Worm (Caenorhabditis elegans) whole organism, early embryonic: ENCODE measurements around the gene hda-4.

ENCODE experiments used
- B0310.2 ChIP-seq: sonication (generic microtip); optimal IDR thresholded peaks from 2 replicates; lab custom pipeline; 2016; ENCODE audit warnings: mild to moderate bottlenecking, missing genetic modification characterization, missing compliant biosample characterization
- F13C5.2 ChIP-seq: sonication (generic microtip); optimal IDR thresholded peaks from 2 replicates; lab custom pipeline; 2017; ENCODE audit warnings: mild to moderate bottlenecking, missing genetic modification characterization, inconsistent platforms, missing compliant biosample characterization
- aly-1 ChIP-seq: sonication (generic microtip); optimal IDR thresholded peaks from 2 replicates; lab custom pipeline; 2016; ENCODE audit warnings: missing genetic modification characterization, missing compliant biosample characterization
- ama-1 ChIP-seq: fragments of 150-350 bp; optimal IDR thresholded peaks from 2 replicates; lab custom pipeline; 2014
- ceh-36 ChIP-seq: sonication (generic microtip); optimal IDR thresholded peaks from 2 replicates; lab custom pipeline; 2016; ENCODE audit warnings: missing genetic modification characterization, inconsistent platforms, missing compliant biosample characterization
- ets-7 ChIP-seq: sonication (generic microtip); optimal IDR thresholded peaks from 2 replicates; lab custom pipeline; 2016; ENCODE audit warnings: missing genotype, missing genetic modification characterization, missing compliant biosample characterization
- flt-1 ChIP-seq: fragments of 200-800 bp; sonication (Bioruptor generic); IDR thresholded peaks from 2 replicates; pipeline ENCODE4 v1.3.6; 2022; ENCODE audit warnings: missing genetic modification characterization, missing compliant biosample characterization
- hmg-4 ChIP-seq: fragments of 200-800 bp; sonication (Bioruptor generic); optimal IDR thresholded peaks from 2 replicates; lab custom pipeline; 2018; ENCODE audit warnings: mild to moderate bottlenecking, missing genetic modification characterization, missing compliant biosample characterization
- hnd-1 ChIP-seq: sonication (generic microtip); optimal IDR thresholded peaks from 2 replicates; lab custom pipeline; 2016; ENCODE audit warnings: missing genetic modification characterization, missing compliant biosample characterization
- pes-1 ChIP-seq: fragments of 200-800 bp; sonication (Bioruptor generic); IDR thresholded peaks from 2 replicates; pipeline ENCODE4 v1.3.6; 2022; ENCODE audit warnings: missing genetic modification reagents, missing genetic modification characterization, missing compliant biosample characterization
- scrt-1 ChIP-seq: fragments of 200-800 bp; sonication (Bioruptor generic); IDR thresholded peaks from 2 replicates; pipeline ENCODE4 v1.3.6; 2022; ENCODE audit warnings: missing genetic modification characterization, missing compliant biosample characterization
- sea-1 ChIP-seq: fragments of 200-800 bp; sonication (Bioruptor generic); conservative IDR thresholded peaks from 2 replicates; pipeline ENCODE4 v1.3.6; 2022; ENCODE audit warnings: missing genetic modification characterization, missing compliant biosample characterization
- tbx-11 ChIP-seq: fragments of 200-800 bp; sonication (Bioruptor generic); IDR thresholded peaks from 2 replicates; pipeline ENCODE4 v1.3.6; 2022; ENCODE audit warnings: missing genetic modification characterization, missing compliant biosample characterization
- tbx-37 ChIP-seq: fragments of 200-800 bp; sonication (Bioruptor generic); conservative IDR thresholded peaks from 2 replicates; pipeline ENCODE4 v1.3.6; 2022; ENCODE audit warnings: missing genetic modification reagents, missing genetic modification characterization, missing compliant biosample characterization
- tra-4 ChIP-seq: sonication (generic microtip); optimal IDR thresholded peaks from 2 replicates; lab custom pipeline; 2017; ENCODE audit warnings: missing genetic modification characterization, missing compliant biosample characterization

Gene hda-4

ce11 chrX:16792700-16793176 is 63.4 kb downstream of the hda-4 start, which contains the start of gene got-1.2:
Gene got-1.2, minus strand, starts transcription at chrX:16793126.
- TF ChIP-seq F13C5.2: no peak
- no peak for TF ChIP-seq flt-1 (GFP tag; lab: Robert Waterston, UW)
- no peak for TF ChIP-seq ama-1 (lab: Kevin White, UChicago)
- no peak for TF ChIP-seq tbx-37 (GFP tag; lab: Robert Waterston, UW)
- TF ChIP-seq ceh-36: no peak
- TF ChIP-seq tra-4 (tag; lab: Kevin White, UChicago): no peak
- TF ChIP-seq tbx-11: no peak
- TF ChIP-seq hmg-4: no peak
- TF ChIP-seq B0310.2 (tag; lab: Kevin White, UChicago): no peak
- no peak for TF ChIP-seq pes-1 (GFP tag; lab: Robert Waterston, UW)
- TF ChIP-seq scrt-1 (GFP tag; lab: Robert Waterston, UW): no peak
- no peak for TF ChIP-seq sea-1 (GFP tag; lab: Robert Waterston, UW)
- TF ChIP-seq hnd-1: no peak
- no peak for TF ChIP-seq aly-1 (tag; lab: Kevin White, UChicago)

ce11 chrX:16793470-16793869 is 64.1 kb downstream of the hda-4 start:
- TF ChIP-seq B0310.2 (tag; lab: Kevin White, UChicago) (no peak), tbx-37 (GFP tag; lab: Robert Waterston, UW) (no peak), sea-1 (GFP tag; lab: Robert Waterston, UW) (no peak), tra-4 (tag; lab: Kevin White, UChicago) (no peak), ets-7 (tag; lab: Kevin White, UChicago) (no peak), scrt-1 (GFP tag; lab: Robert Waterston, UW) (no peak), tbx-11 (no peak), F13C5.2 (no peak)
